Fruit fly (Drosophila melanogaster) whole organism, adult: ENCODE measurements around the gene nkd.

Experiments used
- CG11617 ChIP-seq: fragments of 200-800 bp; sonication (Bioruptor generic); optimal IDR thresholded peaks from 2 replicates; lab custom pipeline; 2017; ENCODE audit warnings: mild to moderate bottlenecking, missing biosample characterization, missing genetic modification reagents, missing genetic modification characterization
- CG1620 ChIP-seq: fragments of 200-800 bp; sonication (Bioruptor generic); optimal IDR thresholded peaks from 2 replicates; lab custom pipeline; 2016; ENCODE audit warnings: missing biosample characterization, missing genetic modification characterization
- Clk ChIP-seq: fragments of 200-800 bp; sonication (Bioruptor generic); optimal IDR thresholded peaks from 2 replicates; lab custom pipeline; 2017; ENCODE audit warnings: missing biosample characterization, missing genetic modification characterization
- Hr96 ChIP-seq: fragments of 200-800 bp; sonication (Bioruptor generic); optimal IDR thresholded peaks from 2 replicates; lab custom pipeline; 2016; ENCODE audit warnings: missing biosample characterization, missing genetic modification characterization
- Mnt ChIP-seq: fragments of 200-800 bp; sonication (Bioruptor generic); optimal IDR thresholded peaks from 2 replicates; lab custom pipeline; 2016; ENCODE audit warnings: missing biosample characterization, mild to moderate bottlenecking, missing genetic modification characterization
- cic ChIP-seq: fragments of 200-800 bp; sonication (Bioruptor generic); optimal IDR thresholded peaks from 2 replicates; lab custom pipeline; 2017; ENCODE audit warnings: missing biosample characterization, mild to moderate bottlenecking, missing genetic modification characterization, moderate library complexity
- cnc ChIP-seq, 2 experiments: fragments of >200 bp; optimal IDR thresholded peaks; 2 replicates each; lab custom pipeline; 2017
- kay ChIP-seq: fragments of 200-800 bp; sonication (Bioruptor generic); peaks from one replicate; lab custom pipeline; 2016; ENCODE audit warnings: missing biosample characterization, missing genetic modification characterization, borderline replicate concordance
- ovo ChIP-seq: fragments of 200-800 bp; sonication (Bioruptor generic); optimal IDR thresholded peaks from 2 replicates; lab custom pipeline; 2016; ENCODE audit warnings: missing biosample characterization, missing genetic modification characterization
- pad ChIP-seq: fragments of 200-800 bp; sonication (Bioruptor generic); optimal IDR thresholded peaks from 3 replicates; lab custom pipeline; 2017; ENCODE audit warnings: missing biosample characterization, missing genetic modification characterization, mild to moderate bottlenecking, moderate library complexity, missing genetic modification reagents

dm6 chr3L:19005396-19005795 lies 39.9 kb downstream of the nkd start:
- no peak for TF ChIP-seq CG1620 (GFP tag; lab: Kevin White, UChicago)
- TF ChIP-seq cic (GFP tag; lab: Kevin White, UChicago) = no peak
- TF ChIP-seq Mnt (GFP tag; lab: Kevin White, UChicago) = no peak
- TF ChIP-seq kay (GFP tag; lab: Kevin White, UChicago) = no peak
- no peak for TF ChIP-seq cnc (optimal IDR thresholded peaks at IDR 0.05; lab: Kevin White, UChicago)
- no peak for TF ChIP-seq pad (GFP tag; lab: Kevin White, UChicago)
- TF ChIP-seq CG11617 (GFP tag; lab: Kevin White, UChicago) = no peak
- no peak for TF ChIP-seq Hr96
- TF ChIP-seq Clk (GFP tag; lab: Kevin White, UChicago) = no peak
- no peak for TF ChIP-seq ovo (GFP tag; lab: Kevin White, UChicago)
